Fruit fly (Drosophila melanogaster): ENCODE data around the gene CG10657.

The CG10657 gene

DNA sequence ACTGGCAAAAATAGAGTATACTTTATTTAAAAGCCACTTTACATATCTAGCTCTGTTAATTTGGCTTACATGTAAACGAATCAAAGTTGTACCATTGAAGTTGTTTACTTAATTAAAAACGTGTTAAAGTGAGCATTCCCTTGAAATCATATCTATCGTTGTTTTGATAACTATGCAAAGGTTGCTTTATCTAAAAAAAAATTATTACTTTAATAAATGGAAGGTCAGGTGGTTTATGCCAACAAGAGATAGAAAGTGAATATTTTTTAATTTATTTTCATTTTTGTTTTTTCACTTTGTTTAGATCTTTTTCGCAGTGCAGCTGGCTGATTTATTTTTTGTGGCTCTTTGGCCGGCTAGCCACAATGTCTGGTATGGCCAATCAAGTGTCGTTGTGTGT is 14.1 kb downstream of the CG10657 start (continued):
- TF ChIP-seq NFAT (GFP tag; IDR thresholded peaks at IDR 0.05) (0 out of 2 replicates have a peak, but pooled peaks have one; percentile 2), hkb (optimal IDR thresholded peaks at IDR 0.05) (no peak), hkb (GFP tag; IDR thresholded peaks at IDR 0.05) (peak; percentile 72), sr (GFP tag; IDR thresholded peaks at IDR 0.05) (no peak), CG32772 (GFP tag; IDR thresholded peaks at IDR 0.05) (peak; percentile 44; the same call in 1 of the 2 replicates), CG5180 (GFP tag; optimal IDR thresholded peaks at IDR 0.05) (peak; percentile 71), CG12155 (GFP tag; optimal IDR thresholded peaks at IDR 0.05) (peak; percentile 16), CG13296 (GFP tag; optimal IDR thresholded peaks at IDR 0.05) (peak; percentile 78), TFAM (GFP tag; optimal IDR thresholded peaks at IDR 0.05) (no peak), chn (GFP tag; optimal IDR thresholded peaks at IDR 0.05) (peak; percentile 63), Awh (GFP tag; IDR thresholded peaks at IDR 0.05) (no peak), CG17829 (tag; optimal IDR thresholded peaks at IDR 0.05) (peak; percentile 80), CG16863 (GFP tag; optimal IDR thresholded peaks at IDR 0.05) (peak; percentile 60), CG15601 (tag; optimal IDR thresholded peaks at IDR 0.05) (peak; percentile 49), dati (GFP tag; IDR thresholded peaks at IDR 0.05) (0 out of 2 replicates have a peak, but pooled peaks have one; percentile 58), scrt (GFP tag; optimal IDR thresholded peaks at IDR 0.05) (peak; percentile 46), nau (GFP tag; optimal IDR thresholded peaks at IDR 0.05) (peak; percentile 69), sim (GFP tag; IDR thresholded peaks at IDR 0.05) (peak; percentile 32; the same call in 1 of the 2 replicates), crp (GFP tag; optimal IDR thresholded peaks at IDR 0.05) (peak in 1 of 2 experiments; percentile 16), Dek (tag; optimal IDR thresholded peaks at IDR 0.05) (peak; percentile 63), kah (GFP tag; optimal IDR thresholded peaks at IDR 0.05) (peak; percentile 51), ssp (GFP tag; IDR thresholded peaks at IDR 0.05) (peak; percentile 47), NC2β (GFP tag; optimal IDR thresholded peaks at IDR 0.05) (peak; percentile 55), trh (GFP tag; optimal IDR thresholded peaks at IDR 0.05) (peak; percentile 62), Gsc (GFP tag; IDR thresholded peaks at IDR 0.05) (no peak), CG2199 (GFP tag; IDR thresholded peaks at IDR 0.05) (no peak), CG6689 (GFP tag; IDR thresholded peaks at IDR 0.05) (peak; percentile 77), ac (GFP tag; optimal IDR thresholded peaks at IDR 0.05) (no peak), pzg (GFP tag; optimal IDR thresholded peaks at IDR 0.05) (no peak), gsb-n (tag; optimal IDR thresholded peaks at IDR 0.05) (peak; percentile 59), CG5953 (GFP tag; IDR thresholded peaks at IDR 0.05) (no peak), ERR (GFP tag; optimal IDR thresholded peaks at IDR 0.05) (no peak), Meics (GFP tag; optimal IDR thresholded peaks at IDR 0.05) (peak; percentile 77), Bgb (GFP tag; IDR thresholded peaks at IDR 0.05; ENCODE audit: partially characterized antibody) (no peak), Aef1 (GFP tag; IDR thresholded peaks at IDR 0.05) (peak; percentile 62), CG9215 (GFP tag; IDR thresholded peaks at IDR 0.05) (peak; percentile 57), CG10209 (GFP tag; optimal IDR thresholded peaks at IDR 0.05) (peak; percentile 75), Ssrp (tag; optimal IDR thresholded peaks at IDR 0.05) (peak; percentile 75), CG8089 (GFP tag; optimal IDR thresholded peaks at IDR 0.05) (peak; percentile 32), NK7.1 (GFP tag; optimal IDR thresholded peaks at IDR 0.05) (no peak), az2 (GFP tag; optimal IDR thresholded peaks at IDR 0.05) (peak; percentile 82), B-H2 (GFP tag; optimal IDR thresholded peaks at IDR 0.05) (no peak), HHEX (GFP tag; optimal IDR thresholded peaks at IDR 0.05) (peak; percentile 72), stwl (tag; optimal IDR thresholded peaks at IDR 0.05) (no peak), insv (GFP tag; optimal IDR thresholded peaks at IDR 0.05) (no peak), CrebB (tag; optimal IDR thresholded peaks at IDR 0.05) (peak; percentile 4), CG1647 (GFP tag; optimal IDR thresholded peaks at IDR 0.05) (peak; percentile 47), mirr (GFP tag; optimal IDR thresholded peaks at IDR 0.05) (peak; percentile 10), CG4854 (GFP tag; optimal IDR thresholded peaks at IDR 0.05) (peak; percentile 56), CG14667 (GFP tag; IDR thresholded peaks at IDR 0.05) (peak; percentile 56; the same call in 1 of the 2 replicates), CG8388 (GFP tag; optimal IDR thresholded peaks at IDR 0.05) (peak; percentile 69)

Data from whole organism, embryonic.